Fruit fly (Drosophila melanogaster) S2 (cell line): Measurements from ENCODE around the gene Ocho.

ENCODE experiments used
- CG8478 ChIP-seq: fragments of >200 bp; optimal IDR thresholded peaks from 2 replicates; lab custom pipeline; 2018
- CTCF ChIP-seq, 2 experiments: fragments of >200 bp; optimal IDR thresholded peaks; 2 replicates each; lab custom pipeline; 2018

The Ocho gene

DNA sequence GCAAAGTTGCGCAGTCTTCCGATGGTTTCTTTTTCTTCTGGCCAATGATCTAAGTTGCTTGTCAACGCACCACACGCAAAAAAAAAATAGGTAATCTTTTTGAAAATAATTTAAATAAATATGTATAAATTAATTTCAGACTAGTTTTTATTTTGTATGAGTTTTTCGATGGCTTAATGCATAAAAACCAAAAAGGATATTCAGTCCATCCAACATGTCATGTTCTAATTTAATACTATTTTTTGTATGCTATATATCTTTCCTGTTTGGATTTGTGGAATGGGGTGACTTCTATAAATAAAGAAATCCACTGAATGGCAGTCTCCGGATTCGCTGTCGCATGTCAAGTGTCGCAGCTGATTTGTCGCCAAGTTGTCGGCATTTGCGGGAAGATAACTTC is 35.0 kb downstream of the Ocho start:
- TF ChIP-seq CG8478 (lab: Kevin White, UChicago): no peak
- TF ChIP-seq CTCF (optimal IDR thresholded peaks at IDR 0.05; lab: Kevin White, UChicago): no peak

DNA sequence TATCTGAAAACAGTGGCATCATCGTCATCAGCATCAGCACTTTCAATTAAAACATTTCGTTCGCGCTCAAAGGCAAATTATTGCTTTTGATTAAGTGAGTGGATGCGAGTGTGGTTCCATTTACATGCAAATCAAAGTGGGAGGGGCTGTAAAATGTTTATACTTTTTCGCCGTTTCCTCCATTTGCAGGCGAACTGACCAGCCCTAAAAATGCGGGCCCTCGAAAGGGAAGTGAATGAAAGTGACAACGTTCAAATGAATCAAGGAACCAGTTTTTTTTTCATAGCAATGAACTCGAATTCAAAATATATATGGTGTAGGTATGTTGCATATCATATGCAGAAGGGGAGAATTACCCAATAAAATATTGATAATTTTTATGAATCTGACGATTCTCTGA is 36.0 kb downstream of the Ocho start:
- TF ChIP-seq CTCF (optimal IDR thresholded peaks at IDR 0.05; lab: Kevin White, UChicago): no peak
- no peak for TF ChIP-seq CG8478 (lab: Kevin White, UChicago)

DNA sequence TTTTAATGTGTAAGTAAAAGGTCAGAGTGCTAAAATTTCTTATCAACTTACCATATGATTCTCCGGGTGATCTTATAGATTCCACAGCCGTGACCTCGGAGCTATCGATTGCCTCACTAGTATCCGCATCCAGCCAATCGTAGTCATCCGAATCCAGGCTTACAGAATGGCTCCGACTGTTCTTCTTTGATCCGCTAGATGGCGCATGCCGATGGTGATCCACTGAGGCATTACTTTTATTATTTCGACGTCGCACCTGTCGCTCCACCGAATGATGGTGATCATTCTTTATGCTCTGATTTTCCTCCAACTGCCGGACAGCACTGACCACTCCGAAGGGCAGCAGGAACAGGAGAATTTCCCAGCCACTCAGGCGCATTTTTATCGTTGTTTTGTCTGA is 36.5 kb downstream of the Ocho start:
- TF ChIP-seq CG8478 (lab: Kevin White, UChicago) (no peak), CTCF (optimal IDR thresholded peaks at IDR 0.05; lab: Kevin White, UChicago) (peak; percentile 82 to 88)

DNA sequence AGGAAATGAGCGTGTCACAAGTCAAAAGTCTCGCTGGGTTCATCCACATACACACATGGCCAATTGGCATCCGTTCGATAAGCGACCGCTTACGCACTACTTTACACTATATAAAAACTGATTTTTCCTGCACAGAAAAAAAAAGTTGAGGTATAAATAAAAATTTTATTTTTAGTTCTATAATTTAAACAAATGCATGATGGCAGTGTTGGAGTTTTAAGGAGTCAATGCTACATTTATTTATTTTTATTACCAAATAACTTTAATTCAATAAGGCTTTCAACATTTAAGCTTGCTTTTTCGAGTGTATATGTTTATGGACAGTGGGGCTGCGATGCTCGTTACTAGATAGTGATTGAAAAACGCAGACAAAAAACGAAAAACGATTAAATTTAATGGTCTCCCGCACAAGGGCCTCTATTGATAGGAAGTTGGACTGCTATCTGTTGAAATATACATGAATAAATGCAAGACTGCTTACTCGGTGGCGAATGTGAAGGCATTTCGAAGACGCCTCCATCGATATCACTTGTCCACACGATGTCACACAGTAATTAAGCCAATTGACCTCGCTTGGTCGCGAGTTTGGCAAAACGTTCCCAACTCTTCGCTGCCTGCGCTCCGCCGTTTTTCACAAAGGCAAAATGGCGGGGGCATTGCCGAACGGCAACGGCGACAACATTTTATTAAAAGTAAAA is 37.1 kb downstream of the Ocho start:
- no peak for TF ChIP-seq CTCF (optimal IDR thresholded peaks at IDR 0.05; lab: Kevin White, UChicago)
- TF ChIP-seq CG8478 (lab: Kevin White, UChicago): no peak

DNA sequence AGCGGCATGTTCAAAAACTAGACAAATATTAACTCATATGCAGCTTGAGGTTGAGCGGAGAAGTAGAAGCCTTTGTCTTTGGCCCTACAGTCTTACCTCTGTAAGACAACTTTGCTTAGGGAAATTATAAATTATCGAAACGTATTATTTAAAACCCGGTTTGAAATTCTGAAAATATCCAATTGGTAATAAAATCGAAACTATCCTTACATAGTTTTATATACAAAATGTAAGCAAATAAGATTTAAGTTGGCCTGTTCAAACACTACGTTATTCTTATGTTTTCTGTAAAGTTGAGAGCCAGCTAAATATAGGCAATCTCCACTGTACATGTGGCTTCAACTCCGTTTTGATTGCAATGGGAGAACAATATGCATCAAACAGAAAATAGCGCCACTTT is 38.6 kb downstream of the Ocho start:
- TF ChIP-seq CTCF (optimal IDR thresholded peaks at IDR 0.05; lab: Kevin White, UChicago) (no peak), CG8478 (lab: Kevin White, UChicago) (no peak)

DNA sequence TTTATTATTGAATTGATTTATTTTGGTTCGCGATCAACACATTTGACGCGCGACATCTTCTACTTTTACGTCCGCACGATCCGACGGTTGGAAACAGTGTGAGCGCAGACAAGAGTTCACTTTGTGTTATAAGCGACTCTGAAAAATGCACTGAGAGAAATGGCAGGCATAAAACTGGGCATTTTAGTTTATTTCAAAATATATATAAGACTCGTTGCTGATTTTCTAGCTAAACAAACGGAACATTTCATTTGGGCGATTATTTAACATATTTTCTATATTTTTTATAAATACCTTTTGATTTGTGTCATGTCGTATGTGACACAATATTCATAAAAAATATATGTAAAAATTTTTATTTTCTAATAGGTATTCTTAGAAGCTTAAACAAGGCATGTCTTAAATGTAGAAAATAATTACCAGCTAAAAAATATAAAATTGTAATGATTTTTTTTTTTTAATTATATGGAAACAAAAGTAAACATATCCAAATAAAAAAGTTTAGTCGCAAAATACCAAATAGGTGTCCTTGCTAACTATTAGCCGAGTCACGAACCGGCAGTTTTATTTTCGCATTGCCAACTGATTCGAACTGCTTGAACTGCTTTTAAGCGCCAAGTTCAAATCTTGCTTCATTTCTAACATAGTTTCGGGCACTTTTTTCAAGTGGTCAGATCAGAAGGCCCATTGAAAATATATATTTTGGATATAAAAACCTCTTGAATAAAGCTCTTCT is 39.5 kb downstream of the Ocho start, which contains the start of gene Reck:
Gene Reck (minus strand): TSS at position 106 of the 736 bp plus-strand sequence.
- TF ChIP-seq CTCF (optimal IDR thresholded peaks at IDR 0.05; lab: Kevin White, UChicago) (peak in 1 of 2 experiments; percentile 73), CG8478 (lab: Kevin White, UChicago) (no peak)

DNA sequence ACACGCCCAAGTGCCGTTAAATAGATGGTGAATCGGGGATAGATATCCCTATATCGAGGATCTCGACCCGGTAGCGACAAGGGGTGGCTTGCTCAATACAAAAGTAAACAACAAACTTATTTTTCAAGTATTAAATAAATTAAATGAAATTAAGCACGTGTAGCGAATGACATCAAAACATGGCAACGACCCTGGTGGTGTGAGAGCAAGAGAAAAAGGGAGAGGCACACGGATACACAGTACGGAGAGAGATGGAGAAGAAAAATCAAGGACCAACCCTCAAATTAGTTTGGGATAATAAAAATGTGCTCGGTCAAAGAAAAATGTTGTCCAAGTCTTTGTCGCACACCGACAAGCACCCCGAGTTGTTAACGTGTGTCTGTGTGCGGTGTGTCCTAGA is 46.4 kb downstream of the Ocho start:
- no peak for TF ChIP-seq CTCF (optimal IDR thresholded peaks at IDR 0.05; lab: Kevin White, UChicago)
- no peak for TF ChIP-seq CG8478 (lab: Kevin White, UChicago)

DNA sequence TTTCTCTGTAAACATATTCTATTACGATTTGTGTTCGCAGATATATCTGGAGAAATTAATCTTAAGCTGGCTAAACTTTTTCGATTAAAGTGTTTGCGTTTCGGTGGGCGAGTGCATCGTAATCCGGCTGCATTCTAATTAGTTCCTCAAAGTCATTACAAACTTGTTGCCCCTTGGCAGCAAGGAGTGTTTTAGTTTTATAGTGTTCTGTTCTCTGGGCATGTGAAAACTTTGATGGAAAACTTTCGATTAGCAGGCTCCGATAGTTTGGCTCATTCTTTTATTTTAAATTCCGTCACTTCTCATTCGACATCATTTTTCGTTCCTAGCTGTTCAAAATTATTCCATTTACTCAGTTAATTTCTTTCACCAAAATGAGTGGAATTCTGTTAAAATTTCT is 48.5 kb downstream of the Ocho start, which contains the start of gene CG32148:
Gene CG32148 (plus strand): TSS at position 301 of the 400 bp plus-strand sequence.
- no peak for TF ChIP-seq CTCF (optimal IDR thresholded peaks at IDR 0.05; lab: Kevin White, UChicago)
- TF ChIP-seq CG8478 (lab: Kevin White, UChicago): no peak
